Fruit fly (Drosophila melanogaster) whole organism, prepupa: ENCODE measurements around the gene CG13384.

ENCODE experiments used
- CG6854 ChIP-seq: fragments of 200-800 bp; sonication (Bioruptor generic); optimal IDR thresholded peaks from 2 replicates; lab custom pipeline; 2017; ENCODE audit warnings: missing biosample characterization, mild to moderate bottlenecking, missing genetic modification characterization
- CG8119 ChIP-seq: fragments of 200-800 bp; sonication (Bioruptor generic); IDR thresholded peaks from 3 replicates; pipeline ENCODE4 v1.3.6; 2022; ENCODE audit warnings: missing biosample characterization, missing genetic modification characterization
- Eip93F ChIP-seq: fragments of 200-800 bp; sonication (Bioruptor generic); optimal IDR thresholded peaks from 2 replicates; lab custom pipeline; 2016; ENCODE audit warnings: missing biosample characterization, mild to moderate bottlenecking, missing genetic modification characterization
- Ets96B ChIP-seq: fragments of 200-800 bp; optimal IDR thresholded peaks from 2 replicates; lab custom pipeline; 2019; ENCODE audit warnings: missing biosample characterization, mild to moderate bottlenecking, missing genetic modification characterization, moderate library complexity
- Hr4 ChIP-seq: fragments of 200-800 bp; sonication (Bioruptor generic); optimal IDR thresholded peaks from 3 replicates; lab custom pipeline; 2016; ENCODE audit warnings: missing biosample characterization, missing genetic modification characterization
- OdsH ChIP-seq: fragments of 200-800 bp; sonication (Bioruptor generic); optimal IDR thresholded peaks from 3 replicates; lab custom pipeline; 2016; ENCODE audit warnings: missing biosample characterization, missing genetic modification characterization
- Sox102F ChIP-seq: fragments of 200-800 bp; sonication (Bioruptor generic); optimal IDR thresholded peaks from 2 replicates; lab custom pipeline; 2016; ENCODE audit warnings: missing biosample characterization, mild to moderate bottlenecking, missing genetic modification characterization
- achi ChIP-seq: fragments of 200-800 bp; sonication (Bioruptor generic); optimal IDR thresholded peaks from 3 replicates; lab custom pipeline; 2016; ENCODE audit warnings: missing biosample characterization, missing genetic modification characterization
- acj6 ChIP-seq: fragments of 200-800 bp; sonication (Bioruptor generic); optimal IDR thresholded peaks from 3 replicates; lab custom pipeline; 2016; ENCODE audit warnings: missing biosample characterization, missing genetic modification characterization
- esn ChIP-seq: fragments of 200-800 bp; sonication (Bioruptor generic); optimal IDR thresholded peaks from 2 replicates; lab custom pipeline; 2016; ENCODE audit warnings: missing biosample characterization, mild to moderate bottlenecking, missing genetic modification characterization, moderate library complexity
- lz ChIP-seq: fragments of 200-800 bp; sonication (Bioruptor generic); optimal IDR thresholded peaks from 3 replicates; lab custom pipeline; 2016; ENCODE audit warnings: missing biosample characterization, missing genetic modification characterization
- net ChIP-seq: fragments of 200-800 bp; sonication (Bioruptor generic); optimal IDR thresholded peaks from 3 replicates; lab custom pipeline; 2016; ENCODE audit warnings: missing biosample characterization, missing genetic modification characterization
- topi ChIP-seq: fragments of 200-800 bp; sonication (Bioruptor generic); optimal IDR thresholded peaks from 3 replicates; lab custom pipeline; 2016; ENCODE audit warnings: missing biosample characterization, missing genetic modification characterization

DNA sequence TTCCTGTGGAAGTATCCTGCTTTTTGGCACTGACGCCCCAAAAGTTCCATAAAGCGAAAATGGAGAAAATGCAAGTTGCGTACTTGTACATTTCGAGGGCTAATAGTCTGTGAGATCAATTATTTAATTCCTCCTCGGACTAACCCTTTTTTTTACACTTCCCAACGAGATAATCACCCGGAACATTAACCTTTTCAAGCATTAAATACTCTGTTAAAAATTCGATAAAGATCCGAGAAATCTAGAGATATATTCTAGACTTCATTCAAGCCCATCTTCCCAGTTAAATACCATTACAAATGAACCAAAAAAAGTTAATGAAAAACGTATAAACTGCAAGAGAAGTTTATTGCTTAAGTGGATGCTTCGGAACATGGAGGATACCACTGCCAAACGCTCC lies 9.9 kb downstream of the CG13384 start, which contains the start of gene lectin-29Ca:
- TF ChIP-seq OdsH (no peak), achi (GFP tag; lab: Kevin White, UChicago) (no peak), CG8119 (GFP tag; lab: Robert Waterston, UW) (no peak), lz (GFP tag; lab: Kevin White, UChicago) (no peak), acj6 (GFP tag; lab: Kevin White, UChicago) (no peak), Sox102F (GFP tag; lab: Kevin White, UChicago) (no peak), esn (GFP tag; lab: Kevin White, UChicago) (no peak), Hr4 (GFP tag; lab: Kevin White, UChicago) (no peak), CG6854 (GFP tag; lab: Kevin White, UChicago) (no peak), Ets96B (no peak), Eip93F (no peak), net (GFP tag; lab: Kevin White, UChicago) (no peak), topi (no peak)
